Fruit fly (Drosophila melanogaster): Measurements from ENCODE around the gene Pop5.

Gene Pop5

dm6 chr3L:17044799-17045198, at the start of gene Pop5:
Pop5 (minus strand) TSS chr3L:17045038.
- TF ChIP-seq h (optimal IDR thresholded peaks at IDR 0.05) (no peak), ttk (optimal IDR thresholded peaks at IDR 0.05) (no peak)

DNA sequence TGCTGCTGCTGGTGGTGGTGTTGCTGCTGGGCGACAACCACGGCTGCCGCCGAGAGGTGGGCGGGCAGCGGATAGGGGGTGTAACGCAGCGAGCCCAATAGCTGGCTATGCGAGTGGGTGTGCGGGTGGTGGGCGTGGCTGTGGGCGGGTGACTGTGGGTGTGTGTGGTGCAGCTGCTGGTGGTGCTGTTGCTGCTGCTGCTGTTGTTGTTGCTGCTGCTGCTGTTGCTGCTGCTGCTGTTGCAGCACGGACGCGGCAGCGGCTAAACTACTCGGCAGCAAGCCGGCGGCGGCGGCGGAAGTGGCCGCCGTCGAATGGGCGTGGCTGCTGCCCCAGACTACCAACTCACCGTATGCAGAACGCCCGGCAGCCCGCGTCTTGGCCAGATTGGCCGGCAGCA, 32.4 kb upstream of the Pop5 start:
- TF ChIP-seq psq (optimal IDR thresholded peaks at IDR 0.05) = no peak
- no peak for TF ChIP-seq ttk (optimal IDR thresholded peaks at IDR 0.05)
- no peak for TF ChIP-seq Myc (optimal IDR thresholded peaks at IDR 0.05)
- no peak for TF ChIP-seq insv (optimal IDR thresholded peaks at IDR 0.05)
- no peak for TF ChIP-seq Sin3A (optimal IDR thresholded peaks at IDR 0.05)
- no peak for TF ChIP-seq h (optimal IDR thresholded peaks at IDR 0.05)

dm6 chr3L:17055467-17055877, 10.6 kb upstream of the Pop5 start, which contains the start of gene CG7724:
CG7724 (plus strand) TSS chr3L:17055613.
- no peak for TF ChIP-seq Myc (optimal IDR thresholded peaks at IDR 0.05)
- TF ChIP-seq h (optimal IDR thresholded peaks at IDR 0.05) = no peak
- TF ChIP-seq Sin3A (optimal IDR thresholded peaks at IDR 0.05) = no peak

- TF ChIP-seq Sin3A (optimal IDR thresholded peaks at IDR 0.05) (no peak), h (optimal IDR thresholded peaks at IDR 0.05) (no peak), psq (optimal IDR thresholded peaks at IDR 0.05) (no peak), ttk (optimal IDR thresholded peaks at IDR 0.05) (no peak), Myc (optimal IDR thresholded peaks at IDR 0.05) (no peak)
Observed at dm6 chr3L:17053932-17054331, 9.1 kb upstream of the Pop5 start.

dm6 chr3L:17052388-17052905, 7.6 kb upstream of the Pop5 start:
- TF ChIP-seq Sin3A (optimal IDR thresholded peaks at IDR 0.05) (no peak), ttk (optimal IDR thresholded peaks at IDR 0.05) (no peak), h (optimal IDR thresholded peaks at IDR 0.05) (no peak)

DNA sequence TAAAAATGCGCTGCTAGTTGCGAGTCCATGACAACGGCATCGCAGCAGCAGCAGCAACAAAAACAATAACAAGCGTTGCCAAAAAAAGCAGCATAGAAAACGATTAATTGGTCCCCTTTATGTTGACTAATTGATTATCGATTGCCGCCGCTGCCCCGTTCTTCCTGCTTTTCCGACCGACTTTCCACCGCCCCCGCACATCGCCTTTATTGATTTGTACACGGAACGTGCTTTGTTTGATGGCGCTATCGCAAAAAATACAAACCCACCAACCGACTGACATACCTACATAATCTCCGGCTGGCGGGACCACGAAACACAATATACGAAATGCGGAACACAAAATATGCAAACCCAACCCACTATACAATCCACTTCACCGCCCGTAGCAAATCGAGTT, 6.6 kb upstream of the Pop5 start:
- TF ChIP-seq Sin3A (optimal IDR thresholded peaks at IDR 0.05) (no peak), psq (optimal IDR thresholded peaks at IDR 0.05) (no peak), h (optimal IDR thresholded peaks at IDR 0.05) (no peak), insv (optimal IDR thresholded peaks at IDR 0.05) (no peak), Myc (optimal IDR thresholded peaks at IDR 0.05) (no peak), ttk (optimal IDR thresholded peaks at IDR 0.05) (no peak)

DNA sequence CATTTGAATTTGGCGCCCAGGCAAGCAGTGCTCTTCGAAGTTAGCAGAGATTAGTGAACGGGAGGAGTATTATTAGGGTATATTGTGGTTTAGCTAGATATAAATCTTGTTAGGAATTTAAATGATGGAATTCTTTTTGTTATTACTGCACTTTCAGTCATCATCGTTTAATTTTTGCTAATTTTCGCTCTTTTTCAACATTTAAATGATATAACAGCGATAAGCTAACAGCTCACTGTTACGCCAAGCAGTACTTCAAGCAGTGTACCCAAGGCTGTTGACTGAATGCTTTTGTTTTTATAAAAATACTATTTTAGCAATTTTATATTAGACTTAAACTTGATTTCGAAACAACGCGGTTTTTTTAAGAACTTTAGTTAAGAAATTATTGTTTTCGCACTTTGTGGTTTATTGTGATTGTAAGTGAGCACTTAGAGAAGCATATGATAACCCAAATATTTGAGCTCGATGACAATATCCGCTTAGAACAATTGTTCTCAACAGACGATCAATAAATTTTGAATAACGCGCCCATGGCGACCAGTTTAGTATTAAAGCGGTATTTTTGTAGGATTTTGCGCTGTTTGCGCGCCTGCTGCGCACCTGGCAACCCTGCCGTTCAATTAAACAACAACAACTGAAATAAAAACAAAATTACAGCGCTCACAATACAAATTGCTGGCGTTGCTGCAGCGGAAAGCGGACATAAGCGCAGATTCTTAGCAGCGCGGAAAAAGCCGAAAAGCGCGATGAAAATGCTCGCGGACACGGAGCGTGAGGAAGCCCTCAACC, 6.0 kb upstream of the Pop5 start:
- TF ChIP-seq Sin3A (optimal IDR thresholded peaks at IDR 0.05) (no peak), psq (optimal IDR thresholded peaks at IDR 0.05) (no peak)

- TF ChIP-seq insv (optimal IDR thresholded peaks at IDR 0.05) (no peak), Sin3A (optimal IDR thresholded peaks at IDR 0.05) (no peak), psq (optimal IDR thresholded peaks at IDR 0.05) (no peak), ttk (optimal IDR thresholded peaks at IDR 0.05) (no peak), h (optimal IDR thresholded peaks at IDR 0.05) (no peak), Myc (optimal IDR thresholded peaks at IDR 0.05) (no peak)
Observed at dm6 chr3L:17049912-17050345, 5.1 kb upstream of the Pop5 start.

DNA sequence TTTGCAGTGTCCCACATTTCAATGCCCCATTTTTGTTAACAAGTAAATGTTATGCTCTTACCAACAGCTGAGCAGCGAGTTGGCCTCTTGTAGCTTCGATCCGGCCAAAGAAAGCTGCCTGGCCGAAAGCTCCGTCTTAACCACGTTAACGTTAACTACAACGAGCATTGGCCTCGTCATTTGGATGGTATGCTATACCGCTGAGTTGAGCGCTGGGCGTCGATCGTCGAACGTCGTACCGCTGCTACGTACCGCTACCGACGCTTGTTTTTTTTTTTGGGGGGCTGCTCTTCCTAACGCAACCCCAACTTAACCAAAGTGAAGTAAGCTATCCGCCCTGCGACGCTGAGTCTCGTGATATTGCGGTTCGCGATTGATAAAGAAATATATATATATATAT, 4.5 kb upstream of the Pop5 start, which contains the start of gene rogdi:
Gene rogdi (plus strand): TSS at position 199 of the 400 bp plus-strand sequence.
- TF ChIP-seq Sin3A (optimal IDR thresholded peaks at IDR 0.05) (no peak), Myc (optimal IDR thresholded peaks at IDR 0.05) (no peak), insv (optimal IDR thresholded peaks at IDR 0.05) (no peak), h (optimal IDR thresholded peaks at IDR 0.05) (no peak), ttk (optimal IDR thresholded peaks at IDR 0.05) (no peak), psq (optimal IDR thresholded peaks at IDR 0.05) (no peak)

- TF ChIP-seq Sin3A (optimal IDR thresholded peaks at IDR 0.05) (no peak), insv (optimal IDR thresholded peaks at IDR 0.05) (no peak), ttk (optimal IDR thresholded peaks at IDR 0.05) (no peak), Myc (optimal IDR thresholded peaks at IDR 0.05) (no peak), psq (optimal IDR thresholded peaks at IDR 0.05) (no peak), h (optimal IDR thresholded peaks at IDR 0.05) (no peak)
Observed at dm6 chr3L:17047811-17048239, 3.0 kb upstream of the Pop5 start.

DNA sequence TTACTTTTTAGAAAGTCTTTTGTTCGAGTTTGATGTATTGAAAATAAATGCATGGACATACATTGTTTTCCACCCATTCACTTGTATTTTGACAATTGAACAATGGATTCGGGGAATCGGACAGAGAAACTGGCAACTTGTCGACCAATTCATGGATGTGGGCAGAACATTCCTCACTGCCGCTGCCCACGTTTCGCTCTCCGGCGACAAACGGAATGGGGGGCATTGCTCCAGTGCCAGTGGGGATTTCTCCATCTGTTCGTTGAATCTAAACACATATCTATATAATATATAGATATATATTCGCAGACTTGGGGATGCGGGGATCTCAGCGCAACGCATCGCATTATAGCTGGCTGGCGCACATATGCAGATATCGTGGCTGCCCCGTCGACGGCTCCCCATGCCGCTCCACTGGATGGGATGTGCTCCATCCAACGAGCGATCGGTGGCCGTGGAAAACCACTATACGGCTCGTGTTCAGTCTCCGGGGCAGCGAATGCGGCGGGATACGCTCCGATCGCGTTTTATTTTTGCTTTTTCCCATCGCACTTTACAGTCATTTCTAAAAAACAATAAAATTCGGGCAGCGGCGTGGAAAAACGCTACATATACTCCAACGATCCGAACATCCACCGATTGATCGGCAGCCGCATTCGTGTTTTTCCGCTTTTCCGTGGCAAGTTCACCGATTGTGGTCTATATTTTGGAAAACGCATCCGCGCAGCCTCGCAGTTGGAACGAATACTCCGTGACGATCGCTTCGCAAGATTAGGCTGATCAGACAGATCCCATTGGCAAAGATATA, 797 bp upstream of the Pop5 start, which contains the start of gene TpnC73F:
Gene TpnC73F (plus strand): TSS at position 633 of the 808 bp plus-strand sequence.
- TF ChIP-seq Myc (optimal IDR thresholded peaks at IDR 0.05) = no peak
- no peak for TF ChIP-seq h (optimal IDR thresholded peaks at IDR 0.05)
- no peak for TF ChIP-seq psq (optimal IDR thresholded peaks at IDR 0.05)
- TF ChIP-seq ttk (optimal IDR thresholded peaks at IDR 0.05) = no peak
- no peak for TF ChIP-seq insv (optimal IDR thresholded peaks at IDR 0.05)
- no peak for TF ChIP-seq Sin3A (optimal IDR thresholded peaks at IDR 0.05)

- TF ChIP-seq Sin3A (optimal IDR thresholded peaks at IDR 0.05) (no peak), Myc (optimal IDR thresholded peaks at IDR 0.05) (no peak), h (optimal IDR thresholded peaks at IDR 0.05) (no peak), ttk (optimal IDR thresholded peaks at IDR 0.05) (no peak), insv (optimal IDR thresholded peaks at IDR 0.05) (no peak), psq (optimal IDR thresholded peaks at IDR 0.05) (no peak)
Observed at dm6 chr3L:17042297-17042921, 2.4 kb downstream of the Pop5 start, which contains the start of the genes scaf6 and Papst2. scaf6 (minus strand) TSS chr3L:17042574. Papst2 (plus strand) TSS chr3L:17042797.

Data from Kc167 (cell line).